Worm (Caenorhabditis elegans): ENCODE measurements around the gene K12H4.5.

K12H4.5 gene

ce11 chrIII:8085355-8085754 is 41.1 kb downstream of the K12H4.5 start, which contains the start of the genes K06H7.7 and grp-1:
K06H7.7 (minus strand) TSS chrIII:8085475.
grp-1 (plus strand) TSS chrIII:8085705.
- TF ChIP-seq hmg-1.2 (GFP tag; IDR thresholded peaks at IDR 0.05) (peak; percentile 27; the same call in 1 of the 2 replicates), tbp1 (GFP tag; optimal IDR thresholded peaks at IDR 0.05) (peak; percentile 1), madf-3 (GFP tag; IDR thresholded peaks at IDR 0.05) (no peak), ZK185.1 (tag; optimal IDR thresholded peaks at IDR 0.05; ENCODE audit: poor library complexity, severe bottlenecking) (no peak), dpl-1 (GFP tag; optimal IDR thresholded peaks at IDR 0.05) (no peak), lsl-1 (GFP tag; optimal IDR thresholded peaks at IDR 0.05) (peak; percentile 77), rcor-1 (GFP tag; IDR thresholded peaks at IDR 0.05) (no peak), ama-1 (optimal IDR thresholded peaks at IDR 0.05) (no peak), ama-1 (GFP tag; optimal IDR thresholded peaks at IDR 0.05) (no peak), Y53F4B.3 (GFP tag; IDR thresholded peaks at IDR 0.05) (no peak), rec-8 (tag; optimal IDR thresholded peaks at IDR 0.05) (no peak), efl-1 (GFP tag; optimal IDR thresholded peaks at IDR 0.05) (no peak), lin-26 (GFP tag; IDR thresholded peaks at IDR 0.05) (no peak), F33H1.4 (GFP tag; IDR thresholded peaks at IDR 0.05) (0 out of 2 replicates have a peak, but pooled peaks have one; percentile 26), repo-1 (tag; optimal IDR thresholded peaks at IDR 0.05) (no peak), gei-17 (GFP tag; optimal IDR thresholded peaks at IDR 0.05) (no peak), ceh-58 (GFP tag; IDR thresholded peaks at IDR 0.05) (no peak), xnd-1 (tag; optimal IDR thresholded peaks at IDR 0.05) (no peak), hmg-20 (GFP tag; IDR thresholded peaks at IDR 0.05) (no peak), chd-7 (tag; optimal IDR thresholded peaks at IDR 0.05) (no peak), F37B4.10 (GFP tag; IDR thresholded peaks at IDR 0.05) (no peak), die-1 (tag; optimal IDR thresholded peaks at IDR 0.05) (no peak), tlf-1 (GFP tag; optimal IDR thresholded peaks at IDR 0.05) (no peak), C17E4.6 (GFP tag; IDR thresholded peaks at IDR 0.05) (no peak), F57A8.1 (GFP tag; optimal IDR thresholded peaks at IDR 0.05) (no peak), tbx-9 (tag; optimal IDR thresholded peaks at IDR 0.05; ENCODE audit: borderline replicate concordance) (no peak), bed-1 (GFP tag; IDR thresholded peaks at IDR 0.05) (no peak), Y67H2A.10 (GFP tag; conservative IDR thresholded peaks at IDR 0.05) (no peak), madf-6 (GFP tag; IDR thresholded peaks at IDR 0.05) (peak; percentile 31; the same call in 1 of the 2 replicates), egl-44 (GFP tag; IDR thresholded peaks at IDR 0.05) (no peak), ztf-22 (GFP tag; optimal IDR thresholded peaks at IDR 0.05) (no peak), hlh-26 (GFP tag; conservative IDR thresholded peaks at IDR 0.05) (no peak), ztf-6 (GFP tag; IDR thresholded peaks at IDR 0.05) (no peak), Y79H2A.3 (GFP tag; conservative IDR thresholded peaks at IDR 0.05) (no peak), K12H6.12 (tag; optimal IDR thresholded peaks at IDR 0.05) (no peak), aptf-3 (GFP tag; IDR thresholded peaks at IDR 0.05) (no peak), atf-7 (tag; optimal IDR thresholded peaks at IDR 0.05) (no peak), hlh-12 (tag; optimal IDR thresholded peaks at IDR 0.05) (no peak), let-607 (tag; optimal IDR thresholded peaks at IDR 0.05) (no peak), attf-6 (GFP tag; IDR thresholded peaks at IDR 0.05) (no peak), nhr-179 (tag; optimal IDR thresholded peaks at IDR 0.05) (no peak), K11D2.4 (GFP tag; IDR thresholded peaks at IDR 0.05) (no peak)
